Worm (Caenorhabditis elegans): ENCODE results near the gene B0250.7.

Gene B0250.7

ce11 chrV:20424229-20425182 lies 51.4 kb downstream of the B0250.7 start (continued):
- no peak for TF ChIP-seq nhr-77 (tag; optimal IDR thresholded peaks at IDR 0.05)
- no peak for TF ChIP-seq ztf-4 (tag; optimal IDR thresholded peaks at IDR 0.05)
- peak; percentile 39 for TF ChIP-seq sma-3 (GFP tag; optimal IDR thresholded peaks at IDR 0.05)
- no peak for TF ChIP-seq alr-1 (tag; optimal IDR thresholded peaks at IDR 0.05)
- no peak for TF ChIP-seq peb-1 (tag; optimal IDR thresholded peaks at IDR 0.05)
- peak; percentile 49 for TF ChIP-seq egl-27 (tag; optimal IDR thresholded peaks at IDR 0.05)
- no peak for TF ChIP-seq nhr-12 (tag; optimal IDR thresholded peaks at IDR 0.05)
- TF ChIP-seq R02D3.7 (tag; optimal IDR thresholded peaks at IDR 0.05) = no peak
- no peak for TF ChIP-seq nhr-10 (tag; optimal IDR thresholded peaks at IDR 0.05)
- TF ChIP-seq lsy-2 (tag; optimal IDR thresholded peaks at IDR 0.05) = peak; percentile 27 to 47
- no peak for TF ChIP-seq unc-62 (GFP tag; optimal IDR thresholded peaks at IDR 0.05)
- TF ChIP-seq snpc-4 (tag; optimal IDR thresholded peaks at IDR 0.05) = peak; percentile 19
- peak; percentile 28 for TF ChIP-seq crh-2 (tag; optimal IDR thresholded peaks at IDR 0.05)
- TF ChIP-seq lin-39 (tag; optimal IDR thresholded peaks at IDR 0.05) = no peak
- no peak for TF ChIP-seq Y55F3AM.14 (GFP tag; optimal IDR thresholded peaks at IDR 0.05)
- peak in 1 of 2 experiments; percentile 38 for TF ChIP-seq mdl-1 (tag; optimal IDR thresholded peaks at IDR 0.05)
- TF ChIP-seq unc-55 (GFP tag; optimal IDR thresholded peaks at IDR 0.05) = peak; percentile 72
- no peak for TF ChIP-seq elt-3 (tag; optimal IDR thresholded peaks at IDR 0.05)
- peak; percentile 45 for TF ChIP-seq nhr-129 (tag; optimal IDR thresholded peaks at IDR 0.05)
- peak; percentile 6 for TF ChIP-seq sem-4 (tag; optimal IDR thresholded peaks at IDR 0.05)
- peak; percentile 66 for TF ChIP-seq nhr-25 (tag; optimal IDR thresholded peaks at IDR 0.05)
- TF ChIP-seq mab-5 (tag; optimal IDR thresholded peaks at IDR 0.05) = no peak
- TF ChIP-seq elt-1 (tag; optimal IDR thresholded peaks at IDR 0.05) = no peak

ce11 chrV:20423428-20423827 lies 52.4 kb downstream of the B0250.7 start:
- TF ChIP-seq nhr-129 (tag; optimal IDR thresholded peaks at IDR 0.05) = no peak
- TF ChIP-seq F13H6.1 (tag; optimal IDR thresholded peaks at IDR 0.05) = peak; percentile 8
- no peak for TF ChIP-seq aly-2 (tag; optimal IDR thresholded peaks at IDR 0.05)
- TF ChIP-seq sma-9 (GFP tag; optimal IDR thresholded peaks at IDR 0.05) = peak; percentile 82
- TF ChIP-seq sma-9 (tag; optimal IDR thresholded peaks at IDR 0.05) = no peak
- TF ChIP-seq nhr-25 (tag; optimal IDR thresholded peaks at IDR 0.05) = no peak
- no peak for TF ChIP-seq elt-1 (tag; optimal IDR thresholded peaks at IDR 0.05)
- TF ChIP-seq mbf-1 (tag; optimal IDR thresholded peaks at IDR 0.05) = no peak
- TF ChIP-seq mab-5 (tag; optimal IDR thresholded peaks at IDR 0.05) = no peak
- TF ChIP-seq nhr-10 (tag; optimal IDR thresholded peaks at IDR 0.05) = no peak
- TF ChIP-seq sem-4 (tag; optimal IDR thresholded peaks at IDR 0.05) = no peak
- no peak for TF ChIP-seq dmd-4 (tag; optimal IDR thresholded peaks at IDR 0.05)
- TF ChIP-seq zag-1 (tag; optimal IDR thresholded peaks at IDR 0.05) = no peak
- TF ChIP-seq unc-55 (GFP tag; optimal IDR thresholded peaks at IDR 0.05) = no peak
- no peak for TF ChIP-seq blmp-1 (tag; optimal IDR thresholded peaks at IDR 0.05; ENCODE audit: insufficient read depth)
- TF ChIP-seq lin-11 (tag; optimal IDR thresholded peaks at IDR 0.05) = no peak
- TF ChIP-seq Y55F3AM.14 (GFP tag; optimal IDR thresholded peaks at IDR 0.05) = no peak
- no peak for TF ChIP-seq mdl-1 (tag; optimal IDR thresholded peaks at IDR 0.05)
- TF ChIP-seq unc-39 (tag; optimal IDR thresholded peaks at IDR 0.05) = no peak
- no peak for TF ChIP-seq C34F6.9 (tag; optimal IDR thresholded peaks at IDR 0.05)
- no peak for TF ChIP-seq alr-1 (tag; optimal IDR thresholded peaks at IDR 0.05)
- TF ChIP-seq nhr-237 (tag; optimal IDR thresholded peaks at IDR 0.05) = no peak
- TF ChIP-seq ceh-82 (tag; optimal IDR thresholded peaks at IDR 0.05) = no peak
- no peak for TF ChIP-seq ztf-1 (GFP tag; conservative IDR thresholded peaks at IDR 0.05)
- no peak for TF ChIP-seq nhr-6 (tag; optimal IDR thresholded peaks at IDR 0.05)
- no peak for TF ChIP-seq crh-2 (tag; optimal IDR thresholded peaks at IDR 0.05)
- TF ChIP-seq unc-62 (GFP tag; optimal IDR thresholded peaks at IDR 0.05) = no peak
- TF ChIP-seq R02D3.7 (tag; optimal IDR thresholded peaks at IDR 0.05) = no peak
- no peak for TF ChIP-seq egl-27 (tag; optimal IDR thresholded peaks at IDR 0.05)
- no peak for TF ChIP-seq nhr-23 (tag; optimal IDR thresholded peaks at IDR 0.05)
- peak in 1 of 2 experiments; percentile 15 for TF ChIP-seq lsy-2 (tag; optimal IDR thresholded peaks at IDR 0.05)
- no peak for TF ChIP-seq ZK546.5 (tag; optimal IDR thresholded peaks at IDR 0.05)
- TF ChIP-seq nhr-11 (tag; optimal IDR thresholded peaks at IDR 0.05) = no peak
- no peak for TF ChIP-seq nhr-77 (tag; optimal IDR thresholded peaks at IDR 0.05)
- TF ChIP-seq nhr-21 (tag; optimal IDR thresholded peaks at IDR 0.05) = peak; percentile 4
- no peak for TF ChIP-seq ztf-11 (tag; optimal IDR thresholded peaks at IDR 0.05)
- no peak for TF ChIP-seq gmeb-1 (tag; optimal IDR thresholded peaks at IDR 0.05)
- no peak for TF ChIP-seq peb-1 (tag; optimal IDR thresholded peaks at IDR 0.05)
- no peak for TF ChIP-seq lin-39 (tag; optimal IDR thresholded peaks at IDR 0.05)
- TF ChIP-seq fos-1 (tag; optimal IDR thresholded peaks at IDR 0.05) = peak; percentile 71
- no peak for TF ChIP-seq ztf-4 (tag; optimal IDR thresholded peaks at IDR 0.05)
- TF ChIP-seq skn-1 (tag; optimal IDR thresholded peaks at IDR 0.05) = no peak
- no peak for TF ChIP-seq sma-3 (GFP tag; optimal IDR thresholded peaks at IDR 0.05)
